Fruit fly (Drosophila melanogaster): ENCODE data around the gene ERp44.
A peak's percentile ranks its signal among the peaks of the same experiment; 100 is the strongest.

The ERp44 gene

DNA sequence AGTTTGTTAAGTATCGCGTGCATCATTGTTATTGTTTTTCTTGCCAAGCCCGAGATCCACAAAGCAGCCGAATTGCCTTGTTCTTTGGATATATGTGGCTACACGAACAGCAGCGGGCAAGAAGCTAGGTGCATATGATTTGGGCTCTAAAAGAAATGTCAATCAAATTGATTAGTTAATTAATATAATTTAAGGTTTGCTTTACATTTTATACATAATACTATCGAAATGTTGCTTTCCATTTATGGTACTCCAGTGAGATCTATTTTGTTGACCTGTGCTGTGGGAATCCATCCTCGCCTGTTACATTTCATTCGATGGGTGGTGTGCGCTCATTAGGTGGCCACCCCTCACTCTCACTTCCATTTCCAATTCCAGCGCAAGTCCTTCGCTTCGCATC is 34.1 kb downstream of the ERp44 start (continued):
- TF ChIP-seq pnt (GFP tag; optimal IDR thresholded peaks at IDR 0.05) (peak; percentile 48), CG6254 (GFP tag; optimal IDR thresholded peaks at IDR 0.05) (peak; percentile 72), nau (GFP tag; optimal IDR thresholded peaks at IDR 0.05) (peak; percentile 55), CG14710 (tag; optimal IDR thresholded peaks at IDR 0.05) (peak; percentile 77), ewg (GFP tag; optimal IDR thresholded peaks at IDR 0.05) (peak; percentile 50), CG11398 (GFP tag; optimal IDR thresholded peaks at IDR 0.05) (no peak), CG1603 (tag; optimal IDR thresholded peaks at IDR 0.05) (peak; percentile 89), sd (tag; optimal IDR thresholded peaks at IDR 0.05) (peak; percentile 23), Aef1 (GFP tag; IDR thresholded peaks at IDR 0.05) (peak; percentile 69), B-H2 (GFP tag; optimal IDR thresholded peaks at IDR 0.05) (peak; percentile 57), CG9817 (tag; optimal IDR thresholded peaks at IDR 0.05) (peak; percentile 76), CG3995 (GFP tag; optimal IDR thresholded peaks at IDR 0.05) (no peak), esg (GFP tag; conservative IDR thresholded peaks at IDR 0.05) (peak; percentile 77), Taf1 (GFP tag; IDR thresholded peaks at IDR 0.05) (peak; percentile 56), HHEX (GFP tag; optimal IDR thresholded peaks at IDR 0.05) (peak; percentile 75), Bdp1 (GFP tag; optimal IDR thresholded peaks at IDR 0.05) (peak; percentile 6), bowl (GFP tag; IDR thresholded peaks at IDR 0.05) (peak; percentile 74; the same call in 1 of the 2 replicates), CG7372 (GFP tag; IDR thresholded peaks at IDR 0.05) (peak; percentile 51; the same call in 1 of the 2 replicates), CG31388 (GFP tag; optimal IDR thresholded peaks at IDR 0.05) (peak; percentile 49), dysf (GFP tag; IDR thresholded peaks at IDR 0.05) (peak; percentile 83), sr (GFP tag; IDR thresholded peaks at IDR 0.05) (0 out of 3 replicates have a peak, but pooled peaks have one; percentile 28), CG1529 (GFP tag; optimal IDR thresholded peaks at IDR 0.05) (peak; percentile 52), Pdp1 (GFP tag; optimal IDR thresholded peaks at IDR 0.05) (peak; percentile 63 to 69), CG4360 (GFP tag; IDR thresholded peaks at IDR 0.05) (peak; percentile 59), br (optimal IDR thresholded peaks at IDR 0.05) (no peak), CG9437 (GFP tag; optimal IDR thresholded peaks at IDR 0.05) (peak; percentile 58), D (optimal IDR thresholded peaks at IDR 0.05) (no peak), D (GFP tag; optimal IDR thresholded peaks at IDR 0.05) (peak; percentile 73), CG3726 (GFP tag; IDR thresholded peaks at IDR 0.05) (peak; percentile 73; the same call in 2 of the 3 replicates), sens-2 (GFP tag; IDR thresholded peaks at IDR 0.05) (peak; percentile 68), dati (GFP tag; IDR thresholded peaks at IDR 0.05) (peak; percentile 28; the same call in 1 of the 2 replicates), Neu2 (GFP tag; optimal IDR thresholded peaks at IDR 0.05; ENCODE audit: borderline replicate concordance) (no peak), cg (GFP tag; optimal IDR thresholded peaks at IDR 0.05) (no peak), Adf1 (GFP tag; IDR thresholded peaks at IDR 0.05) (peak; percentile 24; the same call in 1 of the 2 replicates), Mrtf (GFP tag; IDR thresholded peaks at IDR 0.05) (peak; percentile 63; the same call in 1 of the 3 replicates), pfk (GFP tag; optimal IDR thresholded peaks at IDR 0.05) (no peak), salm (tag; optimal IDR thresholded peaks at IDR 0.05) (peak; percentile 65), aop (GFP tag; IDR thresholded peaks at IDR 0.05) (no peak), nerfin-1 (tag; optimal IDR thresholded peaks at IDR 0.05) (peak; percentile 75), amos (GFP tag; IDR thresholded peaks at IDR 0.05; ENCODE audit: partially characterized antibody) (no peak), al (GFP tag; IDR thresholded peaks at IDR 0.05) (peak; percentile 57), Elba2 (GFP tag; optimal IDR thresholded peaks at IDR 0.05) (no peak), B-H1 (GFP tag; IDR thresholded peaks at IDR 0.05) (peak; percentile 75), Hsf (GFP tag; optimal IDR thresholded peaks at IDR 0.05) (peak; percentile 74), Ravus (GFP tag; IDR thresholded peaks at IDR 0.05) (peak; percentile 42), Dad (GFP tag; optimal IDR thresholded peaks at IDR 0.05) (peak; percentile 30), CG8924 (tag; optimal IDR thresholded peaks at IDR 0.05) (peak; percentile 83), Atf-2 (GFP tag; optimal IDR thresholded peaks at IDR 0.05) (no peak), zf30C (GFP tag; optimal IDR thresholded peaks at IDR 0.05) (no peak), NK7.1 (GFP tag; optimal IDR thresholded peaks at IDR 0.05) (peak; percentile 1), h (optimal IDR thresholded peaks at IDR 0.05) (no peak), CG7786 (GFP tag; optimal IDR thresholded peaks at IDR 0.05) (peak; percentile 24)

Measured in whole organism, embryonic.